Worm (Caenorhabditis elegans) whole organism, midembryonic: ENCODE data around the gene attf-5.

Experiments
- T22C8.4 ChIP-seq: fragments of 200-800 bp; sonication (Bioruptor generic); IDR thresholded peaks from 2 replicates; pipeline ENCODE4 v1.3.6; 2022; ENCODE audit warnings: missing genetic modification characterization, missing compliant biosample characterization
- cog-1 ChIP-seq: sonication (generic microtip); optimal IDR thresholded peaks from 2 replicates; lab custom pipeline; 2016; ENCODE audit warnings: missing genetic modification characterization, missing compliant biosample characterization
- flt-1 ChIP-seq: fragments of 200-800 bp; sonication (Bioruptor generic); IDR thresholded peaks from 2 replicates; pipeline ENCODE4 v1.3.6; 2022; ENCODE audit warnings: missing genetic modification characterization, missing compliant biosample characterization
- klf-2 ChIP-seq: fragments of 200-800 bp; sonication (Bioruptor generic); conservative IDR thresholded peaks from 2 replicates; pipeline ENCODE4 v1.3.6; 2022; ENCODE audit warnings: missing genetic modification reagents, missing genetic modification characterization, missing compliant biosample characterization
- med-1 ChIP-seq: sonication (generic microtip); optimal IDR thresholded peaks from 2 replicates; lab custom pipeline; 2017; ENCODE audit warnings: missing genetic modification characterization, mild to moderate bottlenecking, missing compliant biosample characterization, antibody characterized with exemption, missing genetic modification reagents; ENCODE audit not compliant: insufficient read depth
- ref-1 ChIP-seq: fragments of 200-800 bp; sonication (Bioruptor generic); conservative IDR thresholded peaks from 2 replicates; pipeline ENCODE4 v1.3.6; 2022; ENCODE audit warnings: missing genetic modification reagents, missing genetic modification characterization, missing compliant biosample characterization
- tab-1 ChIP-seq: fragments of 200-800 bp; sonication (Bioruptor generic); IDR thresholded peaks from 2 replicates; pipeline ENCODE4 v1.3.6; 2022; ENCODE audit warnings: missing genetic modification characterization, missing compliant biosample characterization
- ztf-23 ChIP-seq: fragments of 200-800 bp; sonication (Bioruptor generic); IDR thresholded peaks from 2 replicates; pipeline ENCODE4 v1.3.6; 2022; ENCODE audit warnings: missing genetic modification reagents, missing genetic modification characterization, missing compliant biosample characterization
- ztf-29 ChIP-seq: fragments of 200-800 bp; sonication (Bioruptor generic); IDR thresholded peaks from 2 replicates; pipeline ENCODE4 v1.3.6; 2022; ENCODE audit warnings: missing genetic modification reagents, missing genetic modification characterization, missing compliant biosample characterization

Gene attf-5

DNA sequence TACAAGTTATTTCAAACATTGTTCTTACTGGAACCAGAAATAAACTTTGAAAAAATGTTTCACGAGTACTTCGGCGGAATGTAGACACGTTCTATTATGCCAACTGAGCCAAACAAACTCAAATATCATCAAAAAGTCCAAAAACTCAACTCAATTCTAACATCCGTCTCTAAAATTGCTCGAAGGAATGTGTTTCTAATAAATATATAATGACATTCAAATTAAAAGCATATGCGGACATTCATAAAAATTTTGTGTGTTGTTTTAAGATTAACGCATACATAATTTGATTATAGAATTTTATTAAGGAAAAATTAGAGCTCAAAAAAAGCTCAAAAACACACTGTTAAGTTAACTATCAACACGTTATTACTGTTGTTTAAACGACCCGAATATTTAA, 57.3 kb downstream of the attf-5 start:
- TF ChIP-seq klf-2 = no peak
- TF ChIP-seq T22C8.4 (GFP tag; lab: Robert Waterston, UW) = no peak
- no peak for TF ChIP-seq ztf-23 (GFP tag; lab: Robert Waterston, UW)
- no peak for TF ChIP-seq tab-1 (GFP tag; lab: Robert Waterston, UW)
- TF ChIP-seq flt-1 (GFP tag; lab: Robert Waterston, UW) = no peak
- TF ChIP-seq ztf-29 (GFP tag; lab: Robert Waterston, UW) = no peak
- no peak for TF ChIP-seq med-1 (GFP tag; lab: Kevin White, UChicago)
- no peak for TF ChIP-seq ref-1
- no peak for TF ChIP-seq cog-1 (tag; lab: Kevin White, UChicago)
